Worm (Caenorhabditis elegans) whole organism, mixed stage, embryonic: ENCODE data around the gene tsp-4.

Source experiments
- blmp-1 ChIP-seq: fragments of 150-350 bp; optimal IDR thresholded peaks from 2 replicates; lab custom pipeline; 2014; ENCODE audit warnings: missing biosample characterization, missing genetic modification characterization
- ceh-43 ChIP-seq: fragments of 200-800 bp; sonication (Bioruptor generic); optimal IDR thresholded peaks from 2 replicates; lab custom pipeline; 2018; ENCODE audit warnings: mild to moderate bottlenecking, missing genetic modification characterization, moderate library complexity, missing compliant biosample characterization
- cnd-1 ChIP-seq: fragments of 200-800 bp; sonication (Bioruptor generic); optimal IDR thresholded peaks from 2 replicates; lab custom pipeline; 2018; ENCODE audit warnings: mild to moderate bottlenecking, missing genetic modification characterization, missing compliant biosample characterization
- elt-3 ChIP-seq: fragments of 150-350 bp; optimal IDR thresholded peaks from 2 replicates; lab custom pipeline; 2014; ENCODE audit warnings: missing biosample characterization, missing genetic modification characterization
- flh-1 ChIP-seq: fragments of 200-800 bp; sonication (Bioruptor generic); optimal IDR thresholded peaks from 2 replicates; lab custom pipeline; 2018; ENCODE audit warnings: mild to moderate bottlenecking, missing genetic modification characterization, moderate library complexity, missing compliant biosample characterization
- lsy-2 ChIP-seq: fragments of 150-350 bp; optimal IDR thresholded peaks from 2 replicates; lab custom pipeline; 2014; ENCODE audit warnings: missing biosample characterization, missing genetic modification characterization
- mep-1 ChIP-seq: fragments of 150-350 bp; optimal IDR thresholded peaks from 2 replicates; lab custom pipeline; 2017; ENCODE audit warnings: missing biosample characterization, missing genetic modification reagents, missing genetic modification characterization, inconsistent platforms
- nhr-12 ChIP-seq: fragments of 150-350 bp; optimal IDR thresholded peaks from 2 replicates; lab custom pipeline; 2014; ENCODE audit warnings: missing biosample characterization, missing genetic modification characterization
- snpc-4 ChIP-seq: fragments of 150-350 bp; optimal IDR thresholded peaks from 2 replicates; lab custom pipeline; 2014; ENCODE audit warnings: missing biosample characterization, missing genetic modification characterization
- ztf-11 ChIP-seq: fragments of 150-350 bp; optimal IDR thresholded peaks from 2 replicates; lab custom pipeline; 2014; ENCODE audit warnings: missing biosample characterization, missing genetic modification characterization

DNA sequence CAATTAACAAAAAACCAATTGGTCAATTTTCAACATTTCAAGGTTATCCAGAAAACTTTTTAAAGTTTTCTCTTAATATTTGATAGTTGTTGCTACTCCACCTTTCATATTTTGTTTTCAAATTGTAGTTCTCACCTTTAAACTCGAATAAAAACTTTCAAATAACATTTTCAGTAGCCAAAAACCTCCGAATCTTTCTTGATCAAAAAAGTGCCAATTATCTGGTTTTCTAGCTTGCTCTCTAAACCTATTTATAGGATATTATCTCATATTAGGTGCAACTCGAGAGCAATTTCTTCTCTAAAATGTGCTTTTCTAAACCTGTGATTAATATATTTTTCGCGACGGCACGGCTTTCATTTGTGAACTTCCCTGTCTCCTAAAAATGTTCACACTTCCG is 32.9 kb downstream of the tsp-4 start, which contains the start of gene sru-26:
- TF ChIP-seq snpc-4 (tag; lab: Kevin White, UChicago) (no peak), mep-1 (tag; lab: Kevin White, UChicago) (no peak), lsy-2 (no peak), flh-1 (GFP tag; lab: Kevin White, UChicago) (no peak), blmp-1 (tag; lab: Kevin White, UChicago) (no peak), ztf-11 (tag; lab: Kevin White, UChicago) (no peak), nhr-12 (tag; lab: Kevin White, UChicago) (no peak), cnd-1 (tag; lab: Kevin White, UChicago) (no peak), elt-3 (tag; lab: Kevin White, UChicago) (no peak), ceh-43 (no peak)
